Fruit fly (Drosophila melanogaster): Measurements from ENCODE around the gene OXA1L.

DNA sequence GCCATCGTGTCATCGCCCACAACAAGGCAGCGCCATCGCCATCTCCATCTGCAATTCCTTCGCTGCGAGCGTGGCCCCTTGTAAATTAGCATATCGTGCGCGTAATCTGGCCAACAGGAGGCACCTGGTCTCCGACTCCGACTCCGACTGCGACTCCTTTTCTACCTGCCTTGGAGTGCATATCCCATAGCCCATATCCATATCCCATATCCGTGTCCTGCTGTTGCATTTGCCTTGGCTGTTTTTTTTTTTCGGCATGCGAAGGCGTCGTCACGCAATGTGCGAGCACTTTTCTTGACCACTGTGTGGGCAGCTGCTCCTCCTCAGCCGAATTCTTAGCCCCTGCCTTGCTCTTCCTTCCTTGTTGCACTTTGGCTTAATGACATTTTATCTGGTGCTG is 32.2 kb upstream of the OXA1L start:
- no peak for TF ChIP-seq CG1620 (GFP tag; optimal IDR thresholded peaks at IDR 0.05)
- no peak for TF ChIP-seq cic (GFP tag; optimal IDR thresholded peaks at IDR 0.05)
- no peak for TF ChIP-seq Clk (GFP tag; optimal IDR thresholded peaks at IDR 0.05)
- TF ChIP-seq kay (GFP tag; ENCODE audit: borderline replicate concordance), result no peak

Measured in whole organism, adult.